Fruit fly (Drosophila melanogaster) whole organism: ENCODE results near the gene CG34296.

Source experiments
- CG8478 ChIP-seq: fragments of >200 bp; optimal IDR thresholded peaks from 2 replicates; lab custom pipeline; 2018; ENCODE audit warnings: inconsistent platforms
- EcR ChIP-seq, 2 experiments: fragments of >200 bp; optimal IDR thresholded peaks; 2 replicates each; lab custom pipeline; 2017; ENCODE audit warnings: missing biosample characterization in 2 of 2, missing genetic modification characterization in 2 of 2, missing genetic modification reagents in 2 of 2

dm6 chr3R:29736678-29737093, 14.3 kb downstream of the CG34296 start, which contains the start of the genes CG7601 and CIA30:
- no peak for TF ChIP-seq EcR (GFP tag; optimal IDR thresholded peaks at IDR 0.05; lab: Kevin White, UChicago)
- TF ChIP-seq CG8478 (lab: Kevin White, UChicago): no peak
